Fruit fly (Drosophila melanogaster): ENCODE measurements around the gene Wnt4.

Gene Wnt4

DNA sequence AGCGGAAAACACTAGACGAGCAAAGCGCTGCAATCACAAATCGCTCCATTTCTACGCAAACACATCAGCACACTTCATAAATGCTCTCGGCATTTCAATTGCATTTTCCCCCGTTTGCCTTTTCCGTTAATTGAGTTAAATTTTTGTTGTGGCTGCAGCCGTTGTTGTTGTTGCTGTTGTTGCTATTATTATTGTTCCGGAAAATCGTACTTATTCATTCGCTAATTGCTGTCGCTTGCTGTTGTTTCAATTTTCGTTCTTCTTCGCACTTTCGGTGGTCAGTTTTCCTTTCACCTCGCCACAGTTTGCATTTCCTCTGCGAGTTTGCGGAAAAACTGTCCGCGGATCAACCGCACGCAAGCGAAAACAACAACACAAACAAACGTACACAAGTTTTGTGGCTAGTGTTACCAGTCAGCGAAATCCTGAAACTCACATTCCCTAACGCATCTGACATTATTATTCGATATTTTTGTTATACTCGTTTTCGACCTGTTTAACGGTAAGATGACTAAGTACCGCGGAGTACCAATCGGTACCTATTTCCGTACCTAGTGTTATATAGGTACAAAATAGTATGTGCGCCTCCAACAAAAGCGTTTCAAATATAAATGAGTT, 57.2 kb downstream of the Wnt4 start, which contains the start of gene CG13784 (continued):
- TF ChIP-seq chinmo (GFP tag; IDR thresholded peaks at IDR 0.05; ENCODE audit: partially characterized antibody): peak; percentile 83; the same call in 2 of the 4 replicates
- TF ChIP-seq CG15514 (GFP tag; optimal IDR thresholded peaks at IDR 0.05): peak; percentile 78
- TF ChIP-seq row (GFP tag; IDR thresholded peaks at IDR 0.05): peak; percentile 91
- no peak for TF ChIP-seq CG15479 (GFP tag; optimal IDR thresholded peaks at IDR 0.05)
- no peak for TF ChIP-seq usp (GFP tag; optimal IDR thresholded peaks at IDR 0.05)
- no peak for TF ChIP-seq Hmx (GFP tag; optimal IDR thresholded peaks at IDR 0.05)
- TF ChIP-seq CG12155 (GFP tag; optimal IDR thresholded peaks at IDR 0.05): no peak
- no peak for TF ChIP-seq Camta (GFP tag; optimal IDR thresholded peaks at IDR 0.05)
- TF ChIP-seq ap (GFP tag; IDR thresholded peaks at IDR 0.05): no peak
- TF ChIP-seq Sry-δ (GFP tag; optimal IDR thresholded peaks at IDR 0.05): peak; percentile 60
- peak; percentile 13 for TF ChIP-seq Fer3 (tag; optimal IDR thresholded peaks at IDR 0.05)
- TF ChIP-seq CG4404 (GFP tag; IDR thresholded peaks at IDR 0.05): no peak
- no peak for TF ChIP-seq exex (tag; optimal IDR thresholded peaks at IDR 0.05)
- peak; percentile 19 for TF ChIP-seq chn (GFP tag; optimal IDR thresholded peaks at IDR 0.05)
- no peak for TF ChIP-seq sens-2 (GFP tag; IDR thresholded peaks at IDR 0.05)
- TF ChIP-seq jing (GFP tag; optimal IDR thresholded peaks at IDR 0.05): no peak
- TF ChIP-seq CG13894 (tag; optimal IDR thresholded peaks at IDR 0.05): peak; percentile 76
- TF ChIP-seq dysf (GFP tag; IDR thresholded peaks at IDR 0.05): no peak
- TF ChIP-seq CG11696 (GFP tag; IDR thresholded peaks at IDR 0.05): 0 out of 2 replicates have a peak, but pooled peaks have one; percentile 5
- TF ChIP-seq sob (GFP tag; IDR thresholded peaks at IDR 0.05): peak; percentile 57; the same call in 1 of the 2 replicates
- 0 out of 2 replicates have a peak, but pooled peaks have one; percentile 26 for TF ChIP-seq H2.0 (GFP tag; IDR thresholded peaks at IDR 0.05)
- no peak for TF ChIP-seq CG4282 (GFP tag; optimal IDR thresholded peaks at IDR 0.05)
- TF ChIP-seq CG6654 (GFP tag; optimal IDR thresholded peaks at IDR 0.05): no peak
- peak; percentile 55 for TF ChIP-seq Nf-YC (tag; optimal IDR thresholded peaks at IDR 0.05)
- peak; percentile 33; the same call in 1 of the 3 replicates for TF ChIP-seq ase (GFP tag; IDR thresholded peaks at IDR 0.05)
- no peak for TF ChIP-seq pnt (GFP tag; optimal IDR thresholded peaks at IDR 0.05)
- TF ChIP-seq CG12219 (GFP tag; optimal IDR thresholded peaks at IDR 0.05): peak; percentile 12
- peak; percentile 6 for TF ChIP-seq ind (GFP tag; optimal IDR thresholded peaks at IDR 0.05)
- no peak for TF ChIP-seq sna (GFP tag; IDR thresholded peaks at IDR 0.05; ENCODE audit: partially characterized antibody)
- TF ChIP-seq CG12744 (GFP tag; optimal IDR thresholded peaks at IDR 0.05): no peak
- TF ChIP-seq CG2678 (tag; optimal IDR thresholded peaks at IDR 0.05): peak; percentile 51
- TF ChIP-seq grau (tag; optimal IDR thresholded peaks at IDR 0.05): peak; percentile 20
- TF ChIP-seq gsb-n (tag; optimal IDR thresholded peaks at IDR 0.05): peak; percentile 44
- TF ChIP-seq br (optimal IDR thresholded peaks at IDR 0.05): no peak
- peak in 1 of 2 experiments; percentile 66 for TF ChIP-seq Pdp1 (GFP tag; optimal IDR thresholded peaks at IDR 0.05)
- TF ChIP-seq salm (tag; optimal IDR thresholded peaks at IDR 0.05): peak; percentile 46
- no peak for TF ChIP-seq corto (GFP tag; optimal IDR thresholded peaks at IDR 0.05)
- TF ChIP-seq mirr (GFP tag; optimal IDR thresholded peaks at IDR 0.05): peak; percentile 48
- TF ChIP-seq CG3407 (GFP tag; optimal IDR thresholded peaks at IDR 0.05): no peak
- TF ChIP-seq Stat92E (GFP tag; optimal IDR thresholded peaks at IDR 0.05): peak in 2 of 3 experiments; percentile 82
- TF ChIP-seq CG7786 (GFP tag; optimal IDR thresholded peaks at IDR 0.05): no peak
- TF ChIP-seq CG8478 (optimal IDR thresholded peaks at IDR 0.05): no peak
- no peak for TF ChIP-seq danr (GFP tag; IDR thresholded peaks at IDR 0.05)
- TF ChIP-seq CG4707 (GFP tag; optimal IDR thresholded peaks at IDR 0.05): peak; percentile 51
- TF ChIP-seq CG14050 (GFP tag; IDR thresholded peaks at IDR 0.05): no peak
- no peak for TF ChIP-seq btn (GFP tag; optimal IDR thresholded peaks at IDR 0.05)
- TF ChIP-seq CG9876 (GFP tag; optimal IDR thresholded peaks at IDR 0.05): no peak
- no peak for TF ChIP-seq yki (optimal IDR thresholded peaks at IDR 0.05)
- TF ChIP-seq CG43689 (GFP tag; IDR thresholded peaks at IDR 0.05): no peak
- no peak for TF ChIP-seq CG5180 (GFP tag; optimal IDR thresholded peaks at IDR 0.05)
- TF ChIP-seq Tbp (GFP tag; optimal IDR thresholded peaks at IDR 0.05): peak; percentile 60

All from whole organism, embryonic.